Fruit fly (Drosophila melanogaster): ENCODE results near the gene hng3.

The hng3 gene

DNA sequence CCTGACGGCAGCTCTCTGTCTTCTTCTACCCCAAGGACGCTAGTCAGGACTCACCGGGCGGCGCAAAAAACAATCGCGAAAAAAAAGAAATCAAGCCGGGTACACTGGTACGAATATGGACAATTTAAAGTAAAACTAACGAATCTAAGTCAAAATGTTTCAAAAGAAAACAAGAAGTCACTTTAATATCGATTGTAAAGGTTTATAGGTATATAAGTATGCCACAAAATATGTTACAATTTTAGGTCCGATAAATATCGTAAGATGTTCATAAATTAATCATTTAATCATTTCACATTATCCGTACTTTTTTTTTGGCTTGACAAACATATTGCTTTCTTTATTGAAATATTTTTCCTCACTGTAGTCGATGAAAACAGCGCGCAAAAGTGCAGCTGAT, 39.2 kb downstream of the hng3 start (continued):
- TF ChIP-seq dmrt99B (tag; optimal IDR thresholded peaks at IDR 0.05) (peak; percentile 14), dysf (GFP tag; IDR thresholded peaks at IDR 0.05) (no peak), CG6791 (GFP tag; IDR thresholded peaks at IDR 0.05; ENCODE audit: partially characterized antibody) (no peak), en (GFP tag; optimal IDR thresholded peaks at IDR 0.05) (no peak), knrl (GFP tag; IDR thresholded peaks at IDR 0.05; ENCODE audit: partially characterized antibody) (no peak), ems (GFP tag; optimal IDR thresholded peaks at IDR 0.05) (no peak), CG11085 (GFP tag; IDR thresholded peaks at IDR 0.05) (no peak), CHES-1-like (GFP tag; optimal IDR thresholded peaks at IDR 0.05) (no peak), sens-2 (GFP tag; IDR thresholded peaks at IDR 0.05) (no peak), sens (GFP tag) (peak; percentile 67), Ets97D (GFP tag; optimal IDR thresholded peaks at IDR 0.05) (no peak), wdn (GFP tag; IDR thresholded peaks at IDR 0.05) (no peak), crc (GFP tag; optimal IDR thresholded peaks at IDR 0.05) (no peak), Xrp1 (GFP tag; IDR thresholded peaks at IDR 0.05) (peak; percentile 53; the same call in 1 of the 2 replicates), hkb (optimal IDR thresholded peaks at IDR 0.05) (no peak), hkb (GFP tag; IDR thresholded peaks at IDR 0.05) (no peak), psq (GFP tag; optimal IDR thresholded peaks at IDR 0.05) (no peak), Sry-δ (GFP tag; optimal IDR thresholded peaks at IDR 0.05) (no peak), lilli (GFP tag; optimal IDR thresholded peaks at IDR 0.05) (no peak), Ptx1 (GFP tag; IDR thresholded peaks at IDR 0.05) (no peak), CG17612 (GFP tag; IDR thresholded peaks at IDR 0.05) (no peak), CG31388 (GFP tag; optimal IDR thresholded peaks at IDR 0.05) (no peak), Hr3 (GFP tag; optimal IDR thresholded peaks at IDR 0.05) (no peak), CG6254 (GFP tag; optimal IDR thresholded peaks at IDR 0.05) (no peak), kay (GFP tag; optimal IDR thresholded peaks at IDR 0.05) (no peak), CG3847 (GFP tag; IDR thresholded peaks at IDR 0.05) (no peak), aop (GFP tag; IDR thresholded peaks at IDR 0.05) (no peak), gcm (GFP tag; optimal IDR thresholded peaks at IDR 0.05) (no peak), CG18599 (GFP tag; optimal IDR thresholded peaks at IDR 0.05) (no peak), CG2678 (tag; optimal IDR thresholded peaks at IDR 0.05) (peak; percentile 34), CG8388 (GFP tag; optimal IDR thresholded peaks at IDR 0.05) (no peak), vvl (GFP tag; IDR thresholded peaks at IDR 0.05) (no peak), fd96Cb (tag; optimal IDR thresholded peaks at IDR 0.05) (peak; percentile 2), jumu (GFP tag; optimal IDR thresholded peaks at IDR 0.05) (no peak), NfI (GFP tag; optimal IDR thresholded peaks at IDR 0.05) (no peak), CG14710 (tag; optimal IDR thresholded peaks at IDR 0.05) (peak; percentile 43), Ravus (GFP tag; IDR thresholded peaks at IDR 0.05) (no peak), onecut (GFP tag; IDR thresholded peaks at IDR 0.05) (no peak), Optix (GFP tag; IDR thresholded peaks at IDR 0.05) (no peak), cwo (GFP tag; optimal IDR thresholded peaks at IDR 0.05) (no peak), CG11504 (tag; optimal IDR thresholded peaks at IDR 0.05) (peak; percentile 21), CG15269 (tag; optimal IDR thresholded peaks at IDR 0.05) (no peak), da (GFP tag; optimal IDR thresholded peaks at IDR 0.05) (no peak), CG8924 (tag; optimal IDR thresholded peaks at IDR 0.05) (no peak), CG9437 (GFP tag; optimal IDR thresholded peaks at IDR 0.05) (no peak), ase (GFP tag; IDR thresholded peaks at IDR 0.05) (no peak), ttk (GFP tag; IDR thresholded peaks at IDR 0.05) (no peak), Atf6 (GFP tag; IDR thresholded peaks at IDR 0.05) (no peak), pros (GFP tag; optimal IDR thresholded peaks at IDR 0.05) (peak; percentile 74), sqz (GFP tag; optimal IDR thresholded peaks at IDR 0.05) (peak; percentile 47), ac (GFP tag; optimal IDR thresholded peaks at IDR 0.05) (no peak), CG13624 (GFP tag; optimal IDR thresholded peaks at IDR 0.05) (no peak), CG14860 (GFP tag; IDR thresholded peaks at IDR 0.05; ENCODE audit: partially characterized antibody) (no peak)

All from whole organism, embryonic.